Fruit fly (Drosophila melanogaster) whole organism, embryonic: ENCODE measurements around the gene Tengl3.

Source experiments
- ATbp ChIP-seq: fragments of 200-800 bp; sonication (Bioruptor generic); optimal IDR thresholded peaks from 2 replicates; lab custom pipeline; 2017; ENCODE audit warnings: missing biosample characterization, mild to moderate bottlenecking, missing genetic modification characterization, missing genetic modification reagents
- Adf1 ChIP-seq: fragments of 200-800 bp; sonication (Bioruptor generic); IDR thresholded peaks from 2 replicates; pipeline ENCODE4 v1.3.6; 2022; ENCODE audit warnings: missing biosample characterization, missing genetic modification characterization
- Asciz ChIP-seq: fragments of 200-800 bp; sonication (Bioruptor generic); optimal IDR thresholded peaks from 2 replicates; lab custom pipeline; 2017; ENCODE audit warnings: missing biosample characterization, mild to moderate bottlenecking, missing genetic modification characterization, missing genetic modification reagents
- C15 ChIP-seq: fragments of 200-800 bp; sonication (Bioruptor generic); IDR thresholded peaks from 3 replicates; pipeline ENCODE4 v1.3.6; 2022; ENCODE audit warnings: missing biosample characterization, missing genetic modification characterization
- CG10147 ChIP-seq: fragments of 200-800 bp; sonication (Bioruptor generic); optimal IDR thresholded peaks from 2 replicates; lab custom pipeline; 2019; ENCODE audit warnings: missing biosample characterization, mild to moderate bottlenecking, missing genetic modification characterization, moderate library complexity
- CG1024 ChIP-seq: fragments of 200-800 bp; sonication (Bioruptor generic); IDR thresholded peaks from 2 replicates; pipeline ENCODE4 v1.3.6; 2022; ENCODE audit warnings: missing biosample characterization, missing genetic modification characterization
- CG10274 ChIP-seq: fragments of 200-800 bp; sonication (Bioruptor generic); optimal IDR thresholded peaks from 3 replicates; lab custom pipeline; 2017; ENCODE audit warnings: missing biosample characterization, mild to moderate bottlenecking, missing genetic modification characterization
- CG10462 ChIP-seq: fragments of 200-800 bp; sonication (Bioruptor generic); optimal IDR thresholded peaks from 2 replicates; lab custom pipeline; 2016; ENCODE audit warnings: missing biosample characterization, missing genetic modification characterization
- CG11247 ChIP-seq: fragments of 200-800 bp; sonication (Bioruptor generic); IDR thresholded peaks from 2 replicates; pipeline ENCODE4 v1.3.6; 2022; ENCODE audit warnings: missing biosample characterization, missing genetic modification characterization
- CG13894 ChIP-seq: fragments of 200-800 bp; sonication (Bioruptor generic); optimal IDR thresholded peaks from 3 replicates; lab custom pipeline; 2018; ENCODE audit warnings: missing biosample characterization, mild to moderate bottlenecking, missing genetic modification characterization, moderate library complexity
- CG17385 ChIP-seq: fragments of 200-800 bp; sonication (Bioruptor generic); optimal IDR thresholded peaks from 3 replicates; lab custom pipeline; 2018; ENCODE audit warnings: missing biosample characterization, mild to moderate bottlenecking, missing genetic modification characterization
- CG1792 ChIP-seq: fragments of 200-800 bp; sonication (Bioruptor generic); optimal IDR thresholded peaks from 2 replicates; lab custom pipeline; 2016; ENCODE audit warnings: missing biosample characterization, missing genetic modification characterization
- CG2129 ChIP-seq: fragments of 200-800 bp; sonication (Bioruptor generic); IDR thresholded peaks from 2 replicates; pipeline ENCODE4 v1.3.6; 2022; ENCODE audit warnings: missing biosample characterization, missing genetic modification characterization; ENCODE audit not compliant: partially characterized antibody
- CG3847 ChIP-seq: fragments of 200-800 bp; sonication (Bioruptor generic); IDR thresholded peaks from 2 replicates; pipeline ENCODE4 v1.3.6; 2022; ENCODE audit warnings: missing biosample characterization, missing genetic modification characterization
- CG4820 ChIP-seq: fragments of 200-800 bp; sonication (Bioruptor generic); optimal IDR thresholded peaks from 3 replicates; lab custom pipeline; 2016; ENCODE audit warnings: missing biosample characterization, missing genetic modification characterization
- CG6683 ChIP-seq: fragments of 200-800 bp; sonication (Bioruptor generic); optimal IDR thresholded peaks from 2 replicates; lab custom pipeline; 2017; ENCODE audit warnings: missing biosample characterization, mild to moderate bottlenecking, missing genetic modification characterization, missing genetic modification reagents
- CG7372 ChIP-seq: fragments of 200-800 bp; sonication (Bioruptor generic); IDR thresholded peaks from 2 replicates; pipeline ENCODE4 v1.3.6; 2022; ENCODE audit warnings: missing biosample characterization, missing genetic modification characterization
- CG9437 ChIP-seq: fragments of 200-800 bp; sonication (Bioruptor generic); optimal IDR thresholded peaks from 2 replicates; lab custom pipeline; 2018; ENCODE audit warnings: missing biosample characterization, mild to moderate bottlenecking, missing genetic modification characterization
- CG9797 ChIP-seq: fragments of 200-800 bp; sonication (Bioruptor generic); optimal IDR thresholded peaks from 3 replicates; lab custom pipeline; 2018; ENCODE audit warnings: missing biosample characterization, mild to moderate bottlenecking, missing genetic modification characterization
- CG9932 ChIP-seq: fragments of 200-800 bp; sonication (Bioruptor generic); IDR thresholded peaks from 2 replicates; pipeline ENCODE4 v1.3.6; 2022; ENCODE audit warnings: missing biosample characterization, missing genetic modification characterization
- Camta ChIP-seq: fragments of 200-800 bp; sonication (Bioruptor generic); optimal IDR thresholded peaks from 2 replicates; lab custom pipeline; 2016; ENCODE audit warnings: missing biosample characterization, missing genetic modification characterization
- Dref ChIP-seq: fragments of 200-800 bp; sonication (Bioruptor generic); IDR thresholded peaks from 2 replicates; pipeline ENCODE4 v1.3.6; 2022; ENCODE audit warnings: missing biosample characterization, missing genetic modification characterization
- Ets65A ChIP-seq: fragments of 200-800 bp; sonication (Bioruptor generic); peaks from one replicate; lab custom pipeline; 2016; ENCODE audit warnings: missing biosample characterization, missing genetic modification characterization
- H2.0 ChIP-seq: fragments of 200-800 bp; sonication (Bioruptor generic); IDR thresholded peaks from 2 replicates; pipeline ENCODE4 v1.3.6; 2022; ENCODE audit warnings: missing biosample characterization, missing genetic modification characterization
- Hand ChIP-seq: fragments of 200-800 bp; sonication (Bioruptor generic); optimal IDR thresholded peaks from 2 replicates; lab custom pipeline; 2017; ENCODE audit warnings: mild to moderate bottlenecking, missing biosample characterization, missing genetic modification reagents, missing genetic modification characterization
- Hr51 ChIP-seq, 2 experiments: fragments of 200-800 bp; sonication (Bioruptor generic); optimal IDR thresholded peaks; 2 replicates in 1 of 2; 3 replicates in 1 of 2; lab custom pipeline; 2016 to 2018; ENCODE audit warnings: missing biosample characterization in 2 of 2, missing genetic modification characterization in 2 of 2, mild to moderate bottlenecking in 1 of 2, moderate library complexity in 1 of 2
- Kr ChIP-seq: fragments of 200-800 bp; sonication (Bioruptor generic); optimal IDR thresholded peaks from 2 replicates; lab custom pipeline; 2017; ENCODE audit warnings: missing biosample characterization, mild to moderate bottlenecking, missing genetic modification characterization
- NFAT ChIP-seq: fragments of 200-800 bp; sonication (Bioruptor generic); IDR thresholded peaks from 2 replicates; pipeline ENCODE4 v1.3.6; 2022; ENCODE audit warnings: missing biosample characterization, missing genetic modification characterization
- Oaz ChIP-seq: fragments of 200-800 bp; sonication (Bioruptor generic); IDR thresholded peaks from 2 replicates; pipeline ENCODE4 v1.3.6; 2022; ENCODE audit warnings: missing biosample characterization, missing genetic modification characterization
- Ptx1 ChIP-seq: fragments of 200-800 bp; sonication (Bioruptor generic); IDR thresholded peaks from 2 replicates; pipeline ENCODE4 v1.3.6; 2022; ENCODE audit warnings: missing biosample characterization, missing genetic modification characterization
- Sry-β ChIP-seq: fragments of 200-800 bp; sonication (Bioruptor generic); optimal IDR thresholded peaks from 2 replicates; lab custom pipeline; 2018; ENCODE audit warnings: missing biosample characterization, mild to moderate bottlenecking, missing genetic modification characterization, moderate library complexity
- Tbp ChIP-seq: fragments of >200 bp; optimal IDR thresholded peaks from 2 replicates; lab custom pipeline; 2018; ENCODE audit warnings: missing biosample characterization, missing genetic modification characterization
- Usf ChIP-seq: fragments of 200-800 bp; sonication (Bioruptor generic); optimal IDR thresholded peaks from 2 replicates; lab custom pipeline; 2017; ENCODE audit warnings: missing genotype, missing biosample characterization, missing genetic modification characterization
- Xbp1 ChIP-seq: fragments of 200-800 bp; sonication (Bioruptor generic); optimal IDR thresholded peaks from 3 replicates; lab custom pipeline; 2016; ENCODE audit warnings: missing biosample characterization, mild to moderate bottlenecking, missing genetic modification characterization
- al ChIP-seq: fragments of 200-800 bp; sonication (Bioruptor generic); IDR thresholded peaks from 2 replicates; pipeline ENCODE4 v1.3.6; 2022; ENCODE audit warnings: missing biosample characterization, missing genetic modification characterization
- bbx ChIP-seq: fragments of 200-800 bp; sonication (Bioruptor generic); IDR thresholded peaks from 2 replicates; pipeline ENCODE4 v1.3.6; 2022; ENCODE audit warnings: missing biosample characterization, missing genetic modification characterization; ENCODE audit not compliant: partially characterized antibody
- bcd ChIP-seq: fragments of 200-800 bp; sonication (Bioruptor generic); optimal IDR thresholded peaks from 2 replicates; lab custom pipeline; 2017; ENCODE audit warnings: missing biosample characterization, mild to moderate bottlenecking, missing genetic modification characterization
- bsh ChIP-seq, 2 experiments: fragments of 200-800 bp; sonication (Bioruptor generic); optimal IDR thresholded peaks; 2 replicates each; lab custom pipeline; 2017 to 2018; ENCODE audit warnings: mild to moderate bottlenecking in 2 of 2, missing biosample characterization in 2 of 2, missing genetic modification characterization in 2 of 2, moderate library complexity in 1 of 2
- crc ChIP-seq: fragments of 200-800 bp; sonication (Bioruptor generic); optimal IDR thresholded peaks from 2 replicates; lab custom pipeline; 2016; ENCODE audit warnings: missing biosample characterization, missing genetic modification characterization
- disco-r ChIP-seq: fragments of 200-800 bp; sonication (Bioruptor generic); optimal IDR thresholded peaks from 2 replicates; lab custom pipeline; 2016; ENCODE audit warnings: missing biosample characterization, missing genetic modification characterization
- eyg ChIP-seq: fragments of 200-800 bp; sonication (Bioruptor generic); optimal IDR thresholded peaks from 3 replicates; lab custom pipeline; 2016; ENCODE audit warnings: missing biosample characterization, missing genetic modification characterization
- fu2 ChIP-seq: fragments of 200-800 bp; sonication (Bioruptor generic); optimal IDR thresholded peaks from 2 replicates; lab custom pipeline; 2016; ENCODE audit warnings: missing biosample characterization, missing genetic modification characterization
- gsb ChIP-seq: fragments of 200-800 bp; sonication (Bioruptor generic); IDR thresholded peaks from 2 replicates; pipeline ENCODE4 v1.3.6; 2022; ENCODE audit warnings: missing biosample characterization, missing genetic modification characterization
- ham ChIP-seq: fragments of 200-800 bp; sonication (Bioruptor generic); IDR thresholded peaks from 2 replicates; pipeline ENCODE4 v1.3.6; 2022; ENCODE audit warnings: missing biosample characterization, missing genetic modification characterization
- kah ChIP-seq: fragments of 200-800 bp; sonication (Bioruptor generic); optimal IDR thresholded peaks from 2 replicates; lab custom pipeline; 2018; ENCODE audit warnings: missing biosample characterization, mild to moderate bottlenecking, missing genetic modification characterization
- org-1 ChIP-seq: fragments of 200-800 bp; sonication (Bioruptor generic); optimal IDR thresholded peaks from 2 replicates; lab custom pipeline; 2017; ENCODE audit warnings: missing biosample characterization, missing genetic modification characterization
- otp ChIP-seq: fragments of 200-800 bp; sonication (Bioruptor generic); IDR thresholded peaks from 3 replicates; pipeline ENCODE4, ENCODE4 v1.3.6; 2022; ENCODE audit warnings: missing biosample characterization, missing genetic modification characterization
- pfk ChIP-seq: fragments of 200-800 bp; sonication (Bioruptor generic); optimal IDR thresholded peaks from 2 replicates; lab custom pipeline; 2018; ENCODE audit warnings: missing biosample characterization, mild to moderate bottlenecking, missing genetic modification characterization, moderate library complexity
- pho ChIP-seq: fragments of 200-800 bp; sonication (Bioruptor generic); optimal IDR thresholded peaks from 2 replicates; lab custom pipeline; 2016; ENCODE audit warnings: missing biosample characterization, missing genetic modification characterization
- repo ChIP-seq: fragments of 200-800 bp; sonication (Bioruptor generic); optimal IDR thresholded peaks from 2 replicates; lab custom pipeline; 2016; ENCODE audit warnings: missing biosample characterization, missing genetic modification characterization
- run ChIP-seq: fragments of 200-800 bp; sonication (Bioruptor generic); optimal IDR thresholded peaks from 3 replicates; lab custom pipeline; 2018; ENCODE audit warnings: missing biosample characterization, mild to moderate bottlenecking, missing genetic modification characterization
- ssp ChIP-seq: fragments of 200-800 bp; sonication (Bioruptor generic); IDR thresholded peaks from 2 replicates; pipeline ENCODE4 v1.3.6; 2022; ENCODE audit warnings: missing biosample characterization, missing genetic modification characterization
- sug ChIP-seq: fragments of 200-800 bp; optimal IDR thresholded peaks from 2 replicates; lab custom pipeline; 2019; ENCODE audit warnings: missing biosample characterization, mild to moderate bottlenecking, missing genetic modification characterization, moderate library complexity

Gene Tengl3

dm6 chr2L:2214004-2214403 is 24.0 kb downstream of the Tengl3 start, which contains the start of the genes Uch and CG34174 (continued):
- TF ChIP-seq Xbp1 (no peak), sug (peak; percentile 48), Hr51 (GFP tag; optimal IDR thresholded peaks at IDR 0.05; lab: Kevin White, UChicago) (peak in 1 of 2 experiments; percentile 3), CG9932 (GFP tag; lab: Robert Waterston, UW) (no peak), pho (GFP tag; lab: Kevin White, UChicago) (no peak), H2.0 (no peak), CG2129 (GFP tag; lab: Robert Waterston, UW) (no peak; the same call in 1 of the 2 replicates), al (no peak), NFAT (no peak), CG6683 (GFP tag; lab: Kevin White, UChicago) (no peak), pfk (GFP tag; lab: Kevin White, UChicago) (no peak), eyg (no peak), CG13894 (tag; lab: Kevin White, UChicago) (peak; percentile 61), disco-r (GFP tag; lab: Kevin White, UChicago) (no peak), otp (GFP tag; lab: Robert Waterston, UW) (no peak), Oaz (GFP tag; lab: Robert Waterston, UW) (no peak), C15 (GFP tag; lab: Robert Waterston, UW) (no peak), Ets65A (no peak), CG9437 (GFP tag; lab: Kevin White, UChicago) (peak; percentile 11), Dref (GFP tag; lab: Robert Waterston, UW) (peak; percentile 60), ham (no peak), bsh (GFP tag; optimal IDR thresholded peaks at IDR 0.05; lab: Kevin White, UChicago) (peak in 1 of 2 experiments; percentile 11), CG1024 (GFP tag; lab: Robert Waterston, UW) (no peak), gsb (GFP tag; lab: Robert Waterston, UW) (no peak), repo (no peak), Hand (GFP tag; lab: Kevin White, UChicago) (no peak), bbx (GFP tag; lab: Robert Waterston, UW) (peak; percentile 47), CG10147 (GFP tag; lab: Kevin White, UChicago) (peak; percentile 45), Usf (GFP tag; lab: Kevin White, UChicago) (no peak), crc (GFP tag; lab: Kevin White, UChicago) (no peak), Asciz (GFP tag; lab: Kevin White, UChicago) (no peak), CG1792 (GFP tag; lab: Kevin White, UChicago) (no peak), CG11247 (GFP tag; lab: Robert Waterston, UW) (no peak), CG17385 (GFP tag; lab: Kevin White, UChicago) (peak; percentile 40), Ptx1 (GFP tag; lab: Robert Waterston, UW) (no peak), CG10462 (GFP tag; lab: Kevin White, UChicago) (no peak), Kr (GFP tag; lab: Kevin White, UChicago) (no peak), CG4820 (GFP tag; lab: Kevin White, UChicago) (no peak), Sry-β (no peak), fu2 (GFP tag; lab: Kevin White, UChicago) (peak; percentile 20), CG9797 (GFP tag; lab: Kevin White, UChicago) (no peak), CG7372 (GFP tag; lab: Robert Waterston, UW) (no peak), ssp (no peak), CG3847 (GFP tag; lab: Robert Waterston, UW) (peak; percentile 63), Adf1 (GFP tag; lab: Robert Waterston, UW) (no peak), Tbp (GFP tag; lab: Kevin White, UChicago) (no peak), kah (GFP tag; lab: Kevin White, UChicago) (no peak), bcd (GFP tag; lab: Kevin White, UChicago) (peak; percentile 24), CG10274 (GFP tag; lab: Kevin White, UChicago) (no peak), Camta (no peak), run (tag; lab: Kevin White, UChicago) (no peak), org-1 (GFP tag; lab: Kevin White, UChicago) (no peak), ATbp (GFP tag; lab: Kevin White, UChicago) (no peak)
